Worm (Caenorhabditis elegans) whole organism, young adult: ENCODE data around the gene srw-130.

Experiments used
- B0019.2 ChIP-seq: fragments of 200-800 bp; sonication (Bioruptor generic); conservative IDR thresholded peaks from 2 replicates; pipeline ENCODE4 v1.3.6; 2022; ENCODE audit warnings: missing genetic modification reagents, missing genetic modification characterization, missing compliant biosample characterization
- B0035.1 ChIP-seq: sonication (generic microtip); optimal IDR thresholded peaks from 2 replicates; lab custom pipeline; 2016; ENCODE audit warnings: missing genetic modification characterization, mild to moderate bottlenecking, missing compliant biosample characterization, missing genotype, missing genetic modification reagents
- B0261.1 ChIP-seq: sonication (generic microtip); optimal IDR thresholded peaks from 2 replicates; lab custom pipeline; 2016; ENCODE audit warnings: mild to moderate bottlenecking, missing genetic modification characterization, moderate library complexity, missing compliant biosample characterization
- C06A6.2 ChIP-seq: fragments of 200-800 bp; sonication (Bioruptor generic); conservative IDR thresholded peaks from 2 replicates; pipeline ENCODE4 v1.3.6; 2022; ENCODE audit warnings: missing genetic modification characterization, missing compliant biosample characterization
- C17E4.6 ChIP-seq: fragments of 200-800 bp; sonication (Bioruptor generic); IDR thresholded peaks from 2 replicates; pipeline ENCODE4 v1.3.6; 2022; ENCODE audit warnings: missing genetic modification reagents, missing genetic modification characterization, missing compliant biosample characterization
- D2030.7 ChIP-seq: fragments of 200-800 bp; sonication (Bioruptor generic); IDR thresholded peaks from 2 replicates; pipeline ENCODE4 v1.3.6; 2022; ENCODE audit warnings: missing genetic modification reagents, missing genetic modification characterization, missing compliant biosample characterization
- F23B12.7 ChIP-seq: sonication (generic microtip); optimal IDR thresholded peaks from 2 replicates; lab custom pipeline; 2017; ENCODE audit warnings: missing genetic modification characterization, mild to moderate bottlenecking, missing compliant biosample characterization, antibody characterized with exemption, moderate library complexity; ENCODE audit not compliant: insufficient read depth
- F57C9.4 ChIP-seq: sonication (generic microtip); optimal IDR thresholded peaks from 2 replicates; lab custom pipeline; 2017; ENCODE audit warnings: mild to moderate bottlenecking, missing genetic modification characterization, missing compliant biosample characterization
- T07F8.4 ChIP-seq: sonication (generic microtip); optimal IDR thresholded peaks from 2 replicates; lab custom pipeline; 2016; ENCODE audit warnings: mild to moderate bottlenecking, missing genetic modification characterization, moderate library complexity, missing compliant biosample characterization
- ZK185.1 ChIP-seq: sonication (generic microtip); optimal IDR thresholded peaks from 2 replicates; lab custom pipeline; 2016; ENCODE audit warnings: mild to moderate bottlenecking, missing genetic modification characterization, missing compliant biosample characterization; ENCODE audit not compliant: poor library complexity, severe bottlenecking
- ama-1 ChIP-seq, 3 experiments: fragments of 150-350 bp in 1 of 3; sonication (generic microtip) in 2 of 3; optimal IDR thresholded peaks; 2 replicates each; lab custom pipeline; 2014 to 2018; ENCODE audit warnings: missing biosample characterization in 2 of 3, missing genetic modification characterization in 2 of 3, missing genetic modification reagents in 2 of 3
- aptf-3 ChIP-seq: fragments of 200-800 bp; sonication (Bioruptor generic); IDR thresholded peaks from 2 replicates; pipeline ENCODE4 v1.3.6; 2022; ENCODE audit warnings: missing genetic modification characterization, missing compliant biosample characterization
- attf-3 ChIP-seq: fragments of 200-800 bp; sonication (Bioruptor generic); conservative IDR thresholded peaks from 2 replicates; pipeline ENCODE4 v1.3.6; 2022; ENCODE audit warnings: missing genetic modification reagents, missing genetic modification characterization, missing compliant biosample characterization
- attf-5 ChIP-seq: fragments of 200-800 bp; sonication (Bioruptor generic); optimal IDR thresholded peaks from 2 replicates; lab custom pipeline; 2018; ENCODE audit warnings: mild to moderate bottlenecking, missing genetic modification characterization, missing compliant biosample characterization
- bed-1 ChIP-seq: fragments of 200-800 bp; sonication (Bioruptor generic); IDR thresholded peaks from 2 replicates; pipeline ENCODE4 v1.3.6; 2022; ENCODE audit warnings: missing genetic modification reagents, missing genetic modification characterization, missing compliant biosample characterization
- cebp-1 ChIP-seq, 2 experiments: fragments of 200-800 bp in 1 of 2; sonication (Bioruptor generic) in 1 of 2; sonication (generic microtip) in 1 of 2; IDR thresholded peaks in 1 of 2; optimal IDR thresholded peaks in 1 of 2; 2 replicates each; pipeline versions ENCODE4 v1.3.6 to Lab custom; 2017 to 2022; ENCODE audit warnings: missing compliant biosample characterization in 2 of 2, missing genetic modification characterization in 2 of 2, mild to moderate bottlenecking in 1 of 2, missing genetic modification reagents in 1 of 2, moderate library complexity in 1 of 2
- ceh-100 ChIP-seq: fragments of 200-800 bp; sonication (Bioruptor generic); IDR thresholded peaks from 2 replicates; pipeline ENCODE4 v1.3.6; 2022; ENCODE audit warnings: missing genetic modification reagents, missing genetic modification characterization, missing compliant biosample characterization
- die-1 ChIP-seq: sonication (generic microtip); optimal IDR thresholded peaks from 2 replicates; lab custom pipeline; 2016; ENCODE audit warnings: missing genotype, mild to moderate bottlenecking, missing genetic modification characterization, missing compliant biosample characterization
- dox-1 ChIP-seq: fragments of 200-800 bp; sonication (Bioruptor generic); IDR thresholded peaks from 2 replicates; pipeline ENCODE4 v1.3.6; 2022; ENCODE audit warnings: missing genetic modification reagents, missing genetic modification characterization, missing compliant biosample characterization
- efl-1 ChIP-seq: fragments of 150-350 bp; optimal IDR thresholded peaks from 2 replicates; lab custom pipeline; 2014; ENCODE audit warnings: missing biosample characterization, missing genetic modification reagents, missing genetic modification characterization
- lin-40 ChIP-seq: sonication (generic microtip); optimal IDR thresholded peaks from 2 replicates; lab custom pipeline; 2016; ENCODE audit warnings: missing genetic modification characterization, mild to moderate bottlenecking, missing compliant biosample characterization, missing genotype, missing genetic modification reagents
- lin-54 ChIP-seq: fragments of 200-800 bp; sonication (Bioruptor generic); optimal IDR thresholded peaks from 2 replicates; lab custom pipeline; 2018; ENCODE audit warnings: mild to moderate bottlenecking, missing genetic modification characterization, missing compliant biosample characterization
- madf-10 ChIP-seq: sonication (generic microtip); optimal IDR thresholded peaks from 2 replicates; lab custom pipeline; 2016; ENCODE audit warnings: mild to moderate bottlenecking, missing genetic modification characterization, missing compliant biosample characterization
- madf-6 ChIP-seq: fragments of 200-800 bp; sonication (Bioruptor generic); IDR thresholded peaks from 2 replicates; pipeline ENCODE4 v1.3.6; 2022; ENCODE audit warnings: missing genetic modification reagents, missing genetic modification characterization, missing compliant biosample characterization
- nfya-2 ChIP-seq: fragments of 200-800 bp; sonication (Bioruptor generic); IDR thresholded peaks from 2 replicates; pipeline ENCODE4 v1.3.6; 2022; ENCODE audit warnings: missing genetic modification reagents, missing genetic modification characterization, missing compliant biosample characterization
- nfyb-1 ChIP-seq: fragments of 200-800 bp; sonication (Bioruptor generic); IDR thresholded peaks from 2 replicates; pipeline ENCODE4 v1.3.6; 2022; ENCODE audit warnings: missing genetic modification reagents, missing genetic modification characterization, missing compliant biosample characterization
- nhr-179 ChIP-seq: sonication (generic microtip); optimal IDR thresholded peaks from 2 replicates; lab custom pipeline; 2016; ENCODE audit warnings: mild to moderate bottlenecking, missing genetic modification characterization, missing compliant biosample characterization
- nhr-27 ChIP-seq: fragments of 200-800 bp; sonication (Bioruptor generic); optimal IDR thresholded peaks from 2 replicates; lab custom pipeline; 2018; ENCODE audit warnings: mild to moderate bottlenecking, missing genetic modification characterization, moderate library complexity, missing compliant biosample characterization
- nhr-90 ChIP-seq: sonication (generic microtip); optimal IDR thresholded peaks from 2 replicates; lab custom pipeline; 2016; ENCODE audit warnings: missing genotype, mild to moderate bottlenecking, missing genetic modification characterization, missing compliant biosample characterization
- pha-4 ChIP-seq: fragments of 150-350 bp; sonication (generic microtip); optimal IDR thresholded peaks from 2 replicates; lab custom pipeline; 2014; ENCODE audit warnings: missing biosample characterization, missing genetic modification reagents, missing genetic modification characterization
- rcor-1 ChIP-seq: fragments of 200-800 bp; sonication (Bioruptor generic); IDR thresholded peaks from 2 replicates; pipeline ENCODE4 v1.3.6; 2022; ENCODE audit warnings: missing genetic modification reagents, missing genetic modification characterization, missing compliant biosample characterization
- sea-2 ChIP-seq: fragments of 200-800 bp; sonication (Bioruptor generic); IDR thresholded peaks from 2 replicates; pipeline ENCODE4 v1.3.6; 2022; ENCODE audit warnings: missing genetic modification characterization, missing compliant biosample characterization
- snpc-1.3 ChIP-seq: sonication (generic microtip); optimal IDR thresholded peaks from 2 replicates; lab custom pipeline; 2017; ENCODE audit warnings: missing genetic modification characterization, mild to moderate bottlenecking, missing compliant biosample characterization, antibody characterized with exemption, moderate library complexity, missing genotype, missing genetic modification reagents; ENCODE audit not compliant: insufficient read depth
- snpc-3.4 ChIP-seq: sonication (generic microtip); optimal IDR thresholded peaks from 2 replicates; lab custom pipeline; 2017; ENCODE audit warnings: missing genetic modification characterization, mild to moderate bottlenecking, missing compliant biosample characterization, antibody characterized with exemption, moderate library complexity, missing genotype, missing genetic modification reagents
- snpc-4 ChIP-seq, 5 experiments: fragments of 150-350 bp in 1 of 5; sonication (generic microtip) in 4 of 5; optimal IDR thresholded peaks; 2 replicates each; lab custom pipeline; 2014 to 2018; ENCODE audit warnings: missing genetic modification characterization in 5 of 5, missing biosample characterization in 3 of 5, antibody characterized with exemption in 2 of 5, mild to moderate bottlenecking in 2 of 5, missing compliant biosample characterization in 2 of 5, missing genotype in 2 of 5, moderate library complexity in 2 of 5, missing genetic modification reagents in 1 of 5
- unc-130 ChIP-seq: sonication (generic microtip); optimal IDR thresholded peaks from 2 replicates; lab custom pipeline; 2016; ENCODE audit warnings: missing genetic modification reagents, missing genetic modification characterization, missing compliant biosample characterization
- zfh-2 ChIP-seq: fragments of 200-800 bp; sonication (Bioruptor generic); conservative IDR thresholded peaks from 2 replicates; pipeline ENCODE4 v1.3.6; 2022; ENCODE audit warnings: missing genetic modification reagents, missing genetic modification characterization, missing compliant biosample characterization
- ztf-25 ChIP-seq: fragments of 200-800 bp; sonication (Bioruptor generic); IDR thresholded peaks from 2 replicates; pipeline ENCODE4 v1.3.6; 2022; ENCODE audit warnings: missing genetic modification reagents, missing genetic modification characterization, missing compliant biosample characterization
- ztf-28 ChIP-seq: fragments of 200-800 bp; sonication (Bioruptor generic); IDR thresholded peaks from 2 replicates; pipeline ENCODE4 v1.3.6; 2022; ENCODE audit warnings: missing genetic modification reagents, missing genetic modification characterization, missing compliant biosample characterization

Gene srw-130

DNA sequence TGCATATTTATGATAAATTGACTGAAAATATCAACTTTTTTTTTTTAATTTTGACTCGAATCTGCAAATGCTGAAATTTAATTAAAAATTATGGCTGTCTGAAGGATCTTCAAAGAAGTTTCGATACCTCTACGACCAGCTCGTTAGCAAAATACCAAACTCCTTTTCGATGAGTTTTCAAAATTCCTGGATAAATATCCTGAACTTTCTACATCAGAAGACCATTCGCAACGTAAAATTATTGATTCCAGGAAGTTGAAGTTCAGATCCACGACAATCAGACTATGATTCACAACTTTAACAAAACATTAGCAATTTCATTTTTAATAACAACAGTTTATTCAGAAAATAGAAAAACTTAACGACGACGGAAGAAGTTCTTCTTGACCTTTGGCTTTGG is 36.3 kb upstream of the srw-130 start (continued):
- peak; percentile 71 for TF ChIP-seq nfyb-1 (GFP tag; lab: Robert Waterston, UW)
- peak; percentile 84 for TF ChIP-seq madf-6 (GFP tag; lab: Robert Waterston, UW)
- TF ChIP-seq efl-1 (GFP tag; lab: Kevin White, UChicago) = peak; percentile 52
- peak; percentile 88 for TF ChIP-seq D2030.7 (GFP tag; lab: Robert Waterston, UW)
- TF ChIP-seq snpc-1.3 (tag; lab: Kevin White, UChicago) = peak; percentile 85
- peak; percentile 54; the same call in 1 of the 2 replicates for TF ChIP-seq C17E4.6
- TF ChIP-seq ztf-25 = peak; percentile 35; the same call in 1 of the 2 replicates
- TF ChIP-seq B0035.1 (tag; lab: Kevin White, UChicago) = peak; percentile 14
- TF ChIP-seq nhr-27 (tag; lab: Kevin White, UChicago) = no peak

DNA sequence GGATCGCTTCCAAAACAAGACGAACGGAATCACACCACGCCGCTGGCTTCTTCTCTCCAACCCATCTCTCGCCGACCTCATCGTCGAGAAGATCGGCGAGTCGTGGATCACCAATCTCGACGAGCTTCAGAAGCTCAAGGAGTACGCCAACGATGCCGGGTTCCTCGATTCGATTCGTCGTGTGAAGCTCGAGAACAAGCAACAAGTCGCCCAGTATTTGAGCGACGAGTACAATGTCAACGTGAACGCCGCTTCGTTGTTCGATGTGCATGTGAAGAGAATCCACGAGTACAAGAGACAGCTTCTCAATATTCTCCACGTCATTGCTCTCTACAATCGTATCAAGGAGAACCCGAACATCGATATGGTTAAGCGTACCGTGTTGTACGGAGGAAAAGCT is 34.9 kb upstream of the srw-130 start:
- TF ChIP-seq lin-54 (no peak), ceh-100 (no peak), ztf-28 (GFP tag; lab: Robert Waterston, UW) (no peak), lin-40 (tag; lab: Kevin White, UChicago) (no peak), ZK185.1 (tag; lab: Kevin White, UChicago) (no peak), B0019.2 (no peak), sea-2 (GFP tag; lab: Robert Waterston, UW) (no peak), rcor-1 (GFP tag; lab: Robert Waterston, UW) (no peak), bed-1 (GFP tag; lab: Robert Waterston, UW) (no peak), pha-4 (tag; lab: Kevin White, UChicago) (no peak), nfyb-1 (GFP tag; lab: Robert Waterston, UW) (no peak), zfh-2 (GFP tag; lab: Robert Waterston, UW) (no peak), T07F8.4 (no peak), snpc-1.3 (tag; lab: Kevin White, UChicago) (no peak), snpc-3.4 (tag; lab: Kevin White, UChicago) (no peak), unc-130 (no peak), F23B12.7 (tag; lab: Kevin White, UChicago) (no peak)
- TF ChIP-seq, all 124 proteins: peak for 0

DNA sequence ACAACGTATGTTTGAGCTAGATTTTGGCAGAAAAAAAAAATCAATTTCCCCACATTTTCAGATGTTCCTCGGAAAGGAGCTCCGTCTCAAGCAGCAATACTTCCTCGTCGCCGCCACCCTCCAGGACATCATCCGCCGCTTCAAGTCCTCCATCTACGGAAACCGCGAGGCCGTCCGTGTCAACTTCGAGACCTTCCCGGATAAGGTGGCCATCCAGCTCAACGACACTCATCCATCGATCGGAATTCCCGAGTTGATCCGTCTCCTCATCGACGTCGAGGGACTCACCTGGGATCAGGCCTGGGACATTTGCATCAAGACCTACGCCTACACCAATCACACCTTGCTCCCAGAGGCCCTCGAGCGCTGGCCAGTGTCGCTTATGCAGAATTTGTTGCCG is 34.0 kb upstream of the srw-130 start:
- peak; percentile 59; the same call in 1 of the 2 replicates for TF ChIP-seq zfh-2 (GFP tag; lab: Robert Waterston, UW)
- no peak for TF ChIP-seq snpc-3.4 (tag; lab: Kevin White, UChicago)
- TF ChIP-seq nhr-90 (tag; lab: Kevin White, UChicago) = no peak

DNA sequence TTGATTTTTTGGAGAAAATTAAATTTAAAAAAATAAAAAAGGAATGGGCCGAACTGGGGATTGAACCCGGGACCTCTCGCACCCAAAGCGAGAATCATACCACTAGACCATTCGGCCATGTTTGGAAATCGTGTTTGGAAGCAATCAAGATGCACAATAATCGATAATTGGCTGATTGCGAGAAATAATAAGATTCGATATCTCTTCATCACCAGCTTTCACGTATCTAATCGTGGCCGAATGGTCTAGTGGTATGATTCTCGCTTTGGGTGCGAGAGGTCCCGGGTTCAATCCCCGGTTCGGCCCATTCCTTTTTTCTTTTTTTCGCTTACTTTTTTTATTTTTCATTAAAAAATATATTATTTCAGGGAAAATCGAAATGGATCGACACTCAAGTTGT is 33.4 kb upstream of the srw-130 start:
- TF ChIP-seq nhr-179 = no peak
- TF ChIP-seq nhr-27 (tag; lab: Kevin White, UChicago) = no peak
- TF ChIP-seq die-1 (tag; lab: Kevin White, UChicago) = peak; percentile 54
- 0 out of 2 replicates have a peak, but pooled peaks have one; percentile 25 for TF ChIP-seq nfya-2 (GFP tag; lab: Robert Waterston, UW)
- TF ChIP-seq efl-1 (GFP tag; lab: Kevin White, UChicago) = no peak
- TF ChIP-seq unc-130 = no peak
- TF ChIP-seq B0261.1 = peak; percentile 65
- TF ChIP-seq snpc-1.3 (tag; lab: Kevin White, UChicago) = peak; percentile 31
- peak; percentile 60 for TF ChIP-seq D2030.7 (GFP tag; lab: Robert Waterston, UW)
- no peak for TF ChIP-seq nfyb-1 (GFP tag; lab: Robert Waterston, UW)
- TF ChIP-seq snpc-4 (GFP tag; optimal IDR thresholded peaks at IDR 0.05; lab: Kevin White, UChicago) = peak; percentile 0
- TF ChIP-seq snpc-4 (tag; optimal IDR thresholded peaks at IDR 0.05; lab: Kevin White, UChicago) = peak in 2 of 4 experiments; percentile 4 to 14
- TF ChIP-seq attf-5 (GFP tag; lab: Kevin White, UChicago) = no peak
- no peak for TF ChIP-seq ama-1 (optimal IDR thresholded peaks at IDR 0.05; lab: Kevin White, UChicago)
- peak in 1 of 2 experiments; percentile 86 for TF ChIP-seq ama-1 (GFP tag; optimal IDR thresholded peaks at IDR 0.05; lab: Kevin White, UChicago)
- no peak for TF ChIP-seq C06A6.2 (GFP tag; lab: Robert Waterston, UW)
- TF ChIP-seq attf-3 (GFP tag; lab: Robert Waterston, UW) = 0 out of 2 replicates have a peak, but pooled peaks have one; percentile 13
- TF ChIP-seq aptf-3 (GFP tag; lab: Robert Waterston, UW) = 0 out of 2 replicates have a peak, but pooled peaks have one; percentile 21
- TF ChIP-seq sea-2 (GFP tag; lab: Robert Waterston, UW) = no peak
- TF ChIP-seq nhr-90 (tag; lab: Kevin White, UChicago) = no peak
- no peak for TF ChIP-seq madf-10
- TF ChIP-seq dox-1 = no peak
- TF ChIP-seq madf-6 (GFP tag; lab: Robert Waterston, UW) = peak; percentile 44; the same call in 1 of the 2 replicates
- no peak for TF ChIP-seq F57C9.4
- TF ChIP-seq cebp-1 (GFP tag; IDR thresholded peaks at IDR 0.05; lab: Robert Waterston, UW) = no peak
- TF ChIP-seq cebp-1 (tag; optimal IDR thresholded peaks at IDR 0.05; lab: Kevin White, UChicago) = peak; percentile 17
